Worm (Caenorhabditis elegans): ENCODE measurements around the gene baf-1.

Gene baf-1

DNA sequence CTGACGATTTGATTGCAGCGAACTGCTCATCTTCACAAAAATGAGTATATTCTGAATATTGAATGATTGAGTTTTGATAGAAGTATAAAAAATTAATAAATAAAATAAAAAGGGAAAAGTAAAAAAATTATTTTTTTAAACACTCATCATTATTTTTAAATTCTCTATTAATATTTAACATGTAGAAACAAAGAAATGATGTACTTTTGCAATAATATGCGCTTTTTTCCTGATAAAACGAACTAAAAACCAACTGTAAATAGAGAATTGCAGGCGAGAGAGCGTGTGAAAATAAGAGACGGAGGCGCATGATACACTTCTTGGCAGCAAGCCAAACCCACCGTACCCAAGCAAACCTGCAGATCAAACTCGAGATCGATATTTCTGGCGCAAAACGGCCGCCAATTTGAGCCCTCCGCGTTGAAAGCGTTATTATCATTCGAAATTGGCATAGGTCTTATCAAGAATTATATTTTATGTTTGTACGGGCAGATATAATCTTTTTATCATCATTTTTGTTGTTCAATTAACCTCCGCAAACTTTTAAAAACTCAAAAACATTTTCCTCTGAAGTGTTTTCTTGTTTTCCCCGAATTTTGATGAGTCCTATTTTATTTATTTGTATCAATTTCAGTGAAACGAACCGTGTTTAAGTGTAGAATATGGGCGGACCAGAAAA, 11.1 kb upstream of the baf-1 start, which contains the start of the genes rheb-1 and spk-1 (continued):
- peak; percentile 27 for TF ChIP-seq snpc-4 (GFP tag; optimal IDR thresholded peaks at IDR 0.05)
- TF ChIP-seq snpc-4 (tag; optimal IDR thresholded peaks at IDR 0.05), result peak; percentile 66 to 75 (median 72)
- no peak for TF ChIP-seq ceh-58 (GFP tag; IDR thresholded peaks at IDR 0.05)
- no peak for TF ChIP-seq fkh-3 (tag; optimal IDR thresholded peaks at IDR 0.05)
- peak; percentile 48; the same call in 1 of the 2 replicates for TF ChIP-seq let-526 (GFP tag; IDR thresholded peaks at IDR 0.05)
- TF ChIP-seq madf-6 (GFP tag; IDR thresholded peaks at IDR 0.05), result peak; percentile 83
- peak; percentile 92 for TF ChIP-seq attf-5 (GFP tag; optimal IDR thresholded peaks at IDR 0.05)
- TF ChIP-seq madf-10 (tag; optimal IDR thresholded peaks at IDR 0.05), result peak; percentile 84
- peak; percentile 59; the same call in 1 of the 2 replicates for TF ChIP-seq hsf-1 (GFP tag; IDR thresholded peaks at IDR 0.05)
- TF ChIP-seq pha-4 (tag; optimal IDR thresholded peaks at IDR 0.05), result peak; percentile 33
- no peak for TF ChIP-seq hlh-26 (GFP tag; conservative IDR thresholded peaks at IDR 0.05)
- TF ChIP-seq nhr-179 (tag; optimal IDR thresholded peaks at IDR 0.05), result no peak
- TF ChIP-seq ceh-27 (GFP tag; optimal IDR thresholded peaks at IDR 0.05), result peak; percentile 86
- TF ChIP-seq nfyb-1 (GFP tag; IDR thresholded peaks at IDR 0.05), result peak; percentile 92
- peak; percentile 76 for TF ChIP-seq K12H6.12 (tag; optimal IDR thresholded peaks at IDR 0.05)
- peak; percentile 76 for TF ChIP-seq somi-1 (GFP tag; optimal IDR thresholded peaks at IDR 0.05)
- no peak for TF ChIP-seq Y56A3A.18 (GFP tag; IDR thresholded peaks at IDR 0.05)
- TF ChIP-seq F39B2.1 (GFP tag; IDR thresholded peaks at IDR 0.05), result no peak
- no peak for TF ChIP-seq nhr-27 (tag; optimal IDR thresholded peaks at IDR 0.05)
- TF ChIP-seq atf-7 (tag; optimal IDR thresholded peaks at IDR 0.05), result peak; percentile 83
- TF ChIP-seq D2030.7 (GFP tag; IDR thresholded peaks at IDR 0.05), result peak; percentile 78
- peak; percentile 73 for TF ChIP-seq C06A6.2 (GFP tag; conservative IDR thresholded peaks at IDR 0.05)
- TF ChIP-seq F33H1.4 (GFP tag; IDR thresholded peaks at IDR 0.05), result peak; percentile 72
- peak; percentile 56; the same call in 1 of the 2 replicates for TF ChIP-seq madf-8 (GFP tag; conservative IDR thresholded peaks at IDR 0.05)
- no peak for TF ChIP-seq rpc-1 (optimal IDR thresholded peaks at IDR 0.05)
- no peak for TF ChIP-seq rpc-1 (tag; optimal IDR thresholded peaks at IDR 0.05)
- peak; percentile 94 for TF ChIP-seq hmg-1.2 (GFP tag; IDR thresholded peaks at IDR 0.05)
- peak; percentile 81 to 84 for TF ChIP-seq let-607 (tag; optimal IDR thresholded peaks at IDR 0.05)
- TF ChIP-seq attf-3 (GFP tag; conservative IDR thresholded peaks at IDR 0.05), result 0 out of 2 replicates have a peak, but pooled peaks have one; percentile 40
- no peak for TF ChIP-seq ceh-79 (tag; optimal IDR thresholded peaks at IDR 0.05)
- TF ChIP-seq B0035.1 (tag; optimal IDR thresholded peaks at IDR 0.05), result no peak
- TF ChIP-seq F49E8.2 (tag; optimal IDR thresholded peaks at IDR 0.05; ENCODE audit: insufficient read depth), result peak; percentile 77
- TF ChIP-seq lsy-27 (tag; optimal IDR thresholded peaks at IDR 0.05; ENCODE audit: borderline replicate concordance, insufficient read depth), result peak; percentile 1
- 0 out of 2 replicates have a peak, but pooled peaks have one; percentile 51 for TF ChIP-seq B0019.2 (GFP tag; conservative IDR thresholded peaks at IDR 0.05)
- TF ChIP-seq sea-2 (GFP tag; IDR thresholded peaks at IDR 0.05), result no peak
- TF ChIP-seq snpc-1.3 (tag; optimal IDR thresholded peaks at IDR 0.05; ENCODE audit: insufficient read depth), result no peak
- TF ChIP-seq ceh-100 (GFP tag; IDR thresholded peaks at IDR 0.05), result peak; percentile 54; the same call in 1 of the 2 replicates
- no peak for TF ChIP-seq hmg-20 (GFP tag; IDR thresholded peaks at IDR 0.05)
- peak; percentile 79 for TF ChIP-seq zfh-2 (GFP tag; conservative IDR thresholded peaks at IDR 0.05)
- TF ChIP-seq dpl-1 (GFP tag; optimal IDR thresholded peaks at IDR 0.05), result peak; percentile 51
- TF ChIP-seq ztf-6 (GFP tag; IDR thresholded peaks at IDR 0.05), result no peak
- peak; percentile 66; the same call in 1 of the 2 replicates for TF ChIP-seq lir-1 (GFP tag; conservative IDR thresholded peaks at IDR 0.05)
- peak; percentile 84 for TF ChIP-seq lin-54 (GFP tag; optimal IDR thresholded peaks at IDR 0.05)
- peak; percentile 94 for TF ChIP-seq pbrm-1 (GFP tag; IDR thresholded peaks at IDR 0.05)
- 0 out of 2 replicates have a peak, but pooled peaks have one; percentile 33 for TF ChIP-seq Y79H2A.3 (GFP tag; conservative IDR thresholded peaks at IDR 0.05)
- peak; percentile 82 for TF ChIP-seq F23B12.7 (tag; optimal IDR thresholded peaks at IDR 0.05; ENCODE audit: insufficient read depth)
- TF ChIP-seq Y53F4B.3 (GFP tag; IDR thresholded peaks at IDR 0.05), result no peak
